Fruit fly (Drosophila melanogaster) whole organism, embryonic: ENCODE data around the gene CG8677.

ENCODE experiments used
- BEAF-32 ChIP-seq: fragments of 200-800 bp; sonication (Bioruptor generic); optimal IDR thresholded peaks from 3 replicates; lab custom pipeline; 2017; ENCODE audit warnings: missing biosample characterization, missing genetic modification characterization, mild to moderate bottlenecking, moderate library complexity, missing genetic modification reagents
- CG10431 ChIP-seq: fragments of 200-800 bp; sonication (Bioruptor generic); optimal IDR thresholded peaks from 3 replicates; lab custom pipeline; 2018; ENCODE audit warnings: missing biosample characterization, mild to moderate bottlenecking, missing genetic modification characterization
- CG11093 ChIP-seq: fragments of 200-800 bp; sonication (Bioruptor generic); IDR thresholded peaks from 3 replicates; pipeline ENCODE4 v1.3.6; 2022; ENCODE audit warnings: missing biosample characterization, missing genetic modification characterization
- CG11247 ChIP-seq: fragments of 200-800 bp; sonication (Bioruptor generic); IDR thresholded peaks from 2 replicates; pipeline ENCODE4 v1.3.6; 2022; ENCODE audit warnings: missing biosample characterization, missing genetic modification characterization
- CG11695 ChIP-seq: fragments of 200-800 bp; sonication (Bioruptor generic); IDR thresholded peaks from 3 replicates; pipeline ENCODE4 v1.3.6; 2022; ENCODE audit warnings: missing biosample characterization, missing genetic modification characterization
- CG12071 ChIP-seq: fragments of 200-800 bp; sonication (Bioruptor generic); optimal IDR thresholded peaks from 3 replicates; lab custom pipeline; 2018; ENCODE audit warnings: missing biosample characterization, mild to moderate bottlenecking, missing genetic modification characterization
- CG12155 ChIP-seq: fragments of 200-800 bp; sonication (Bioruptor generic); optimal IDR thresholded peaks from 3 replicates; lab custom pipeline; 2016; ENCODE audit warnings: missing biosample characterization, missing genetic modification characterization
- CG12769 ChIP-seq: fragments of 200-800 bp; sonication (Bioruptor generic); optimal IDR thresholded peaks from 2 replicates; lab custom pipeline; 2019; ENCODE audit warnings: missing biosample characterization, mild to moderate bottlenecking, missing genetic modification characterization, moderate library complexity
- CG13775 ChIP-seq: fragments of 200-800 bp; sonication (Bioruptor generic); optimal IDR thresholded peaks from 3 replicates; lab custom pipeline; 2017; ENCODE audit warnings: missing biosample characterization, mild to moderate bottlenecking, missing genetic modification characterization
- CG14441 ChIP-seq: fragments of 200-800 bp; sonication (Bioruptor generic); IDR thresholded peaks from 2 replicates; pipeline ENCODE4 v1.3.6; 2022; ENCODE audit warnings: missing biosample characterization, missing genetic modification characterization
- CG15073 ChIP-seq: fragments of 200-800 bp; sonication (Bioruptor generic); optimal IDR thresholded peaks from 2 replicates; lab custom pipeline; 2016; ENCODE audit warnings: missing biosample characterization, missing genetic modification characterization
- CG1602 ChIP-seq: fragments of 200-800 bp; sonication (Bioruptor generic); optimal IDR thresholded peaks from 3 replicates; lab custom pipeline; 2016; ENCODE audit warnings: missing biosample characterization, missing genetic modification characterization
- CG18011 ChIP-seq: fragments of 200-800 bp; sonication (Bioruptor generic); optimal IDR thresholded peaks from 2 replicates; lab custom pipeline; 2017; ENCODE audit warnings: missing biosample characterization, missing genetic modification characterization, mild to moderate bottlenecking, moderate library complexity, missing genotype
- CG2889 ChIP-seq: fragments of 200-800 bp; sonication (Bioruptor generic); IDR thresholded peaks from 3 replicates; pipeline ENCODE4 v1.3.6; 2022; ENCODE audit warnings: missing biosample characterization, missing genetic modification characterization
- CG4282 ChIP-seq: fragments of 200-800 bp; sonication (Bioruptor generic); optimal IDR thresholded peaks from 2 replicates; lab custom pipeline; 2016; ENCODE audit warnings: missing biosample characterization, missing genetic modification characterization
- CG4328 ChIP-seq: fragments of 200-800 bp; sonication (Bioruptor generic); optimal IDR thresholded peaks from 3 replicates; lab custom pipeline; 2017; ENCODE audit warnings: missing biosample characterization, missing genetic modification reagents, missing genetic modification characterization
- CG43689 ChIP-seq: fragments of 200-800 bp; sonication (Bioruptor generic); IDR thresholded peaks from 2 replicates; pipeline ENCODE4 v1.3.6; 2022; ENCODE audit warnings: missing biosample characterization, missing genetic modification characterization
- CG4707 ChIP-seq: fragments of 200-800 bp; sonication (Bioruptor generic); optimal IDR thresholded peaks from 2 replicates; lab custom pipeline; 2018; ENCODE audit warnings: missing biosample characterization, mild to moderate bottlenecking, missing genetic modification characterization, moderate library complexity
- CG6254 ChIP-seq: fragments of 200-800 bp; sonication (Bioruptor generic); optimal IDR thresholded peaks from 3 replicates; lab custom pipeline; 2017; ENCODE audit warnings: mild to moderate bottlenecking, missing biosample characterization, missing genetic modification reagents, missing genetic modification characterization
- CG6689 ChIP-seq: fragments of 200-800 bp; sonication (Bioruptor generic); IDR thresholded peaks from 2 replicates; pipeline ENCODE4 v1.3.6; 2022; ENCODE audit warnings: missing biosample characterization, missing genetic modification characterization
- CG6813 ChIP-seq: fragments of 200-800 bp; sonication (Bioruptor generic); optimal IDR thresholded peaks from 2 replicates; lab custom pipeline; 2017; ENCODE audit warnings: missing biosample characterization, missing genetic modification characterization, mild to moderate bottlenecking, moderate library complexity, missing genetic modification reagents
- CG7372 ChIP-seq: fragments of 200-800 bp; sonication (Bioruptor generic); IDR thresholded peaks from 2 replicates; pipeline ENCODE4 v1.3.6; 2022; ENCODE audit warnings: missing biosample characterization, missing genetic modification characterization
- CG8359 ChIP-seq: fragments of 200-800 bp; sonication (Bioruptor generic); optimal IDR thresholded peaks from 2 replicates; lab custom pipeline; 2017; ENCODE audit warnings: missing biosample characterization, mild to moderate bottlenecking, missing genetic modification characterization, borderline replicate concordance
- CG8765 ChIP-seq: fragments of 200-800 bp; sonication (Bioruptor generic); IDR thresholded peaks from 2 replicates; pipeline ENCODE4 v1.3.6; 2022; ENCODE audit warnings: missing biosample characterization, missing genetic modification characterization
- CG9437 ChIP-seq: fragments of 200-800 bp; sonication (Bioruptor generic); optimal IDR thresholded peaks from 2 replicates; lab custom pipeline; 2018; ENCODE audit warnings: missing biosample characterization, mild to moderate bottlenecking, missing genetic modification characterization
- Dbx ChIP-seq: fragments of 200-800 bp; sonication (Bioruptor generic); IDR thresholded peaks from 3 replicates; pipeline ENCODE4 v1.3.6; 2022; ENCODE audit warnings: missing biosample characterization, missing genetic modification characterization
- H15 ChIP-seq: fragments of 200-800 bp; sonication (Bioruptor generic); IDR thresholded peaks from 3 replicates; pipeline ENCODE4 v1.3.6; 2022; ENCODE audit warnings: missing biosample characterization, missing genetic modification characterization
- HLHmδ ChIP-seq: fragments of 200-800 bp; sonication (Bioruptor generic); optimal IDR thresholded peaks from 2 replicates; lab custom pipeline; 2018; ENCODE audit warnings: missing biosample characterization, mild to moderate bottlenecking, missing genetic modification characterization, moderate library complexity
- Hmr ChIP-seq: fragments of 200-800 bp; sonication (Bioruptor generic); optimal IDR thresholded peaks from 3 replicates; lab custom pipeline; 2017; ENCODE audit warnings: mild to moderate bottlenecking, missing biosample characterization, missing genetic modification reagents, missing genetic modification characterization
- Hr39 ChIP-seq: fragments of >200 bp; optimal IDR thresholded peaks from 2 replicates; lab custom pipeline; 2017
- Mad ChIP-seq: fragments of 200-800 bp; sonication (Bioruptor generic); optimal IDR thresholded peaks from 2 replicates; lab custom pipeline; 2016; ENCODE audit warnings: missing biosample characterization, missing genetic modification characterization
- Mes4 ChIP-seq: fragments of 200-800 bp; sonication (Bioruptor generic); optimal IDR thresholded peaks from 2 replicates; lab custom pipeline; 2016; ENCODE audit warnings: missing biosample characterization, missing genetic modification characterization
- YL-1 ChIP-seq: fragments of 200-800 bp; sonication (Bioruptor generic); optimal IDR thresholded peaks from 3 replicates; lab custom pipeline; 2017; ENCODE audit warnings: missing biosample characterization, mild to moderate bottlenecking, missing genetic modification characterization
- crp ChIP-seq, 2 experiments: fragments of 200-800 bp; sonication (Bioruptor generic); optimal IDR thresholded peaks; 2 replicates in 1 of 2; 3 replicates in 1 of 2; lab custom pipeline; 2017; ENCODE audit warnings: missing biosample characterization in 2 of 2, missing genetic modification characterization in 2 of 2, mild to moderate bottlenecking in 1 of 2, moderate library complexity in 1 of 2
- cwo ChIP-seq: fragments of 200-800 bp; sonication (Bioruptor generic); optimal IDR thresholded peaks from 3 replicates; lab custom pipeline; 2017; ENCODE audit warnings: missing biosample characterization, missing genetic modification characterization, mild to moderate bottlenecking, moderate library complexity, missing genetic modification reagents
- eve ChIP-seq, 2 experiments: fragments of >200 bp; optimal IDR thresholded peaks; 2 replicates each; lab custom pipeline; 2017; ENCODE audit warnings: missing biosample characterization in 2 of 2, missing genetic modification characterization in 2 of 2
- gcm2 ChIP-seq: fragments of 200-800 bp; sonication (Bioruptor generic); optimal IDR thresholded peaks from 2 replicates; lab custom pipeline; 2016; ENCODE audit warnings: missing biosample characterization, missing genetic modification characterization
- gro ChIP-seq: fragments of 200-800 bp; sonication (Bioruptor generic); optimal IDR thresholded peaks from 2 replicates; lab custom pipeline; 2016; ENCODE audit warnings: missing biosample characterization, missing genetic modification characterization
- gsb-n ChIP-seq: fragments of 200-800 bp; sonication (Bioruptor generic); optimal IDR thresholded peaks from 3 replicates; lab custom pipeline; 2018; ENCODE audit warnings: missing biosample characterization, mild to moderate bottlenecking, missing genetic modification characterization
- gt ChIP-seq: fragments of 200-800 bp; sonication (Bioruptor generic); IDR thresholded peaks from 2 replicates; pipeline ENCODE4 v1.3.6; 2022; ENCODE audit warnings: missing biosample characterization, missing genetic modification characterization
- lbe ChIP-seq: fragments of 200-800 bp; sonication (Bioruptor generic); optimal IDR thresholded peaks from 2 replicates; lab custom pipeline; 2016; ENCODE audit warnings: missing biosample characterization, mild to moderate bottlenecking, missing genetic modification characterization
- org-1 ChIP-seq: fragments of 200-800 bp; sonication (Bioruptor generic); optimal IDR thresholded peaks from 2 replicates; lab custom pipeline; 2017; ENCODE audit warnings: missing biosample characterization, missing genetic modification characterization
- pan ChIP-seq, 4 experiments: fragments of >200 bp in 3 of 4; fragments of 200-800 bp in 1 of 4; sonication (Bioruptor generic) in 1 of 4; optimal IDR thresholded peaks in 3 of 4; IDR thresholded peaks in 1 of 4; 2 replicates each; pipeline versions ENCODE4 v1.3.6 to Lab custom; 2017 to 2022; ENCODE audit warnings: missing biosample characterization in 2 of 4, missing genetic modification characterization in 2 of 4, mixed read lengths in 1 of 4
- repo ChIP-seq: fragments of 200-800 bp; sonication (Bioruptor generic); optimal IDR thresholded peaks from 2 replicates; lab custom pipeline; 2016; ENCODE audit warnings: missing biosample characterization, missing genetic modification characterization
- sens-2 ChIP-seq: fragments of 200-800 bp; sonication (Bioruptor generic); IDR thresholded peaks from 2 replicates; pipeline ENCODE4 v1.3.6; 2022; ENCODE audit warnings: missing biosample characterization, missing genetic modification characterization
- shn ChIP-seq: fragments of 200-800 bp; sonication (Bioruptor generic); optimal IDR thresholded peaks from 3 replicates; lab custom pipeline; 2016; ENCODE audit warnings: missing biosample characterization, missing genetic modification characterization
- sisA ChIP-seq: fragments of 200-800 bp; sonication (Bioruptor generic); IDR thresholded peaks from 2 replicates; pipeline ENCODE4 v1.3.6; 2022; ENCODE audit warnings: missing biosample characterization, missing genetic modification characterization
- sr ChIP-seq: fragments of 200-800 bp; sonication (Bioruptor generic); IDR thresholded peaks from 3 replicates; pipeline ENCODE4 v1.3.6; 2022; ENCODE audit warnings: missing biosample characterization, missing genetic modification characterization
- toy ChIP-seq: fragments of 200-800 bp; sonication (Bioruptor generic); IDR thresholded peaks from 2 replicates; pipeline ENCODE4 v1.3.6; 2022; ENCODE audit warnings: missing biosample characterization, missing genetic modification characterization
- tup ChIP-seq: fragments of 200-800 bp; sonication (Bioruptor generic); optimal IDR thresholded peaks from 2 replicates; lab custom pipeline; 2016; ENCODE audit warnings: missing biosample characterization, mild to moderate bottlenecking, missing genetic modification characterization, moderate library complexity
- tx ChIP-seq: fragments of 200-800 bp; sonication (Bioruptor generic); optimal IDR thresholded peaks from 2 replicates; lab custom pipeline; 2016; ENCODE audit warnings: missing biosample characterization, missing genetic modification characterization

The CG8677 gene

DNA sequence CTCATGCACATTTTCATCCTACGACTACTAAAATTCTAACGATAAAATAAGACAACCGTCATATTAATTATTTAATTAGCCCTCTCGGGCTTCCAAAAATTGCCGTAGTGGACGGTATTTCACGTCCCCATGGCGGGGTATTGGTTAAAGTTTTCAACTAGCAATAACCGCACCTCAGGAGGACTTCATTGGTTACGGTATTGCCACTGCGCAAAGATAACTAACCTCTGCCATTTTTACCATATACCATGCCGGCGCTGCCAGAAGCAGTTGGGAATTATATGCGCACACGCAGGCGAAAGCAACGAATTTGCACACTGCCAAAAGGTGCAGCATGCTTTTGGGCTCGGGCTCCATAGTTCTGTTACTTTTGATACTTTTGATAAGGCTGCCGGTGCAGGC lies 6.2 kb upstream of the CG8677 start (continued):
- TF ChIP-seq cwo (GFP tag; lab: Kevin White, UChicago): no peak
- TF ChIP-seq CG18011: no peak
- peak; percentile 13 for TF ChIP-seq CG13775 (GFP tag; lab: Kevin White, UChicago)
- TF ChIP-seq repo: peak; percentile 46
- TF ChIP-seq CG10431 (GFP tag; lab: Kevin White, UChicago): peak; percentile 22
- TF ChIP-seq CG4707 (GFP tag; lab: Kevin White, UChicago): no peak
- 0 out of 3 replicates have a peak, but pooled peaks have one; percentile 37 for TF ChIP-seq H15 (GFP tag; lab: Robert Waterston, UW)
- TF ChIP-seq pan (optimal IDR thresholded peaks at IDR 0.05; lab: Kevin White, UChicago): no peak
- peak in 1 of 2 experiments; percentile 36 for TF ChIP-seq pan (GFP tag; optimal IDR thresholded peaks at IDR 0.05 in 1 of 2, IDR thresholded peaks at IDR 0.05 in 1 of 2)
- TF ChIP-seq Mes4 (GFP tag; lab: Kevin White, UChicago): no peak
- TF ChIP-seq CG4282 (GFP tag; lab: Kevin White, UChicago): peak; percentile 24
- TF ChIP-seq sisA (GFP tag; lab: Robert Waterston, UW): peak; percentile 22; the same call in 1 of the 2 replicates
- TF ChIP-seq toy (GFP tag; lab: Robert Waterston, UW): 0 out of 2 replicates have a peak, but pooled peaks have one; percentile 11
- TF ChIP-seq CG12769 (tag; lab: Kevin White, UChicago): peak; percentile 52
- TF ChIP-seq CG4328 (GFP tag; lab: Kevin White, UChicago): no peak
- TF ChIP-seq CG12071 (GFP tag; lab: Kevin White, UChicago): no peak
- TF ChIP-seq CG2889: 0 out of 3 replicates have a peak, but pooled peaks have one; percentile 36
- no peak for TF ChIP-seq CG6254 (GFP tag; lab: Kevin White, UChicago)
- no peak for TF ChIP-seq crp (GFP tag; optimal IDR thresholded peaks at IDR 0.05; lab: Kevin White, UChicago)
- no peak for TF ChIP-seq CG11093 (GFP tag; lab: Robert Waterston, UW)
- peak; percentile 12 for TF ChIP-seq gsb-n (tag; lab: Kevin White, UChicago)
- no peak for TF ChIP-seq CG9437 (GFP tag; lab: Kevin White, UChicago)
- TF ChIP-seq CG1602 (GFP tag; lab: Kevin White, UChicago): no peak
- no peak for TF ChIP-seq CG6689 (GFP tag; lab: Robert Waterston, UW)
- no peak for TF ChIP-seq org-1 (GFP tag; lab: Kevin White, UChicago)
- no peak for TF ChIP-seq BEAF-32
- TF ChIP-seq Hmr (GFP tag; lab: Kevin White, UChicago): peak; percentile 20
- TF ChIP-seq CG12155 (GFP tag; lab: Kevin White, UChicago): peak; percentile 32
- no peak for TF ChIP-seq tup (GFP tag; lab: Kevin White, UChicago)
- peak; percentile 15 for TF ChIP-seq tx
- no peak for TF ChIP-seq CG15073 (GFP tag; lab: Kevin White, UChicago)
- TF ChIP-seq CG11695 (GFP tag; lab: Robert Waterston, UW): no peak
- TF ChIP-seq Dbx (GFP tag; lab: Robert Waterston, UW): peak; percentile 55
- peak; percentile 49 for TF ChIP-seq Mad (GFP tag; lab: Kevin White, UChicago)
- TF ChIP-seq CG7372 (GFP tag; lab: Robert Waterston, UW): no peak
- TF ChIP-seq CG8359: no peak
- no peak for TF ChIP-seq sr (GFP tag; lab: Robert Waterston, UW)
- no peak for TF ChIP-seq sens-2 (GFP tag; lab: Robert Waterston, UW)
- no peak for TF ChIP-seq CG6813 (GFP tag; lab: Kevin White, UChicago)
- peak; percentile 38 for TF ChIP-seq lbe (GFP tag; lab: Kevin White, UChicago)
- TF ChIP-seq YL-1 (GFP tag; lab: Kevin White, UChicago): no peak
- TF ChIP-seq gro (GFP tag; lab: Kevin White, UChicago): peak; percentile 4
- no peak for TF ChIP-seq eve (GFP tag; optimal IDR thresholded peaks at IDR 0.05; lab: Kevin White, UChicago)
- peak; percentile 49; the same call in 1 of the 2 replicates for TF ChIP-seq CG11247 (GFP tag; lab: Robert Waterston, UW)
- TF ChIP-seq shn (GFP tag; lab: Kevin White, UChicago): no peak
- TF ChIP-seq gt (GFP tag; lab: Robert Waterston, UW): no peak
- no peak for TF ChIP-seq CG43689 (GFP tag; lab: Robert Waterston, UW)
- TF ChIP-seq gcm2 (GFP tag; lab: Kevin White, UChicago): no peak
- TF ChIP-seq HLHmδ: no peak
- TF ChIP-seq CG14441 (GFP tag; lab: Robert Waterston, UW): 0 out of 2 replicates have a peak, but pooled peaks have one; percentile 13
- TF ChIP-seq CG8765: peak; percentile 41; the same call in 1 of the 2 replicates
- TF ChIP-seq Hr39 (lab: Kevin White, UChicago): no peak
